Fruit fly (Drosophila melanogaster) whole organism, embryonic: ENCODE data around the gene CG11350.

Source experiments
- Bdp1 ChIP-seq: fragments of 200-800 bp; sonication (Bioruptor generic); optimal IDR thresholded peaks from 3 replicates; lab custom pipeline; 2016; ENCODE audit warnings: missing biosample characterization, missing genetic modification characterization
- BtbVII ChIP-seq: fragments of 200-800 bp; sonication (Bioruptor generic); optimal IDR thresholded peaks from 3 replicates; lab custom pipeline; 2017; ENCODE audit warnings: missing biosample characterization, mild to moderate bottlenecking, missing genetic modification characterization
- C15 ChIP-seq: fragments of 200-800 bp; sonication (Bioruptor generic); IDR thresholded peaks from 3 replicates; pipeline ENCODE4 v1.3.6; 2022; ENCODE audit warnings: missing biosample characterization, missing genetic modification characterization
- CG10147 ChIP-seq: fragments of 200-800 bp; sonication (Bioruptor generic); optimal IDR thresholded peaks from 2 replicates; lab custom pipeline; 2019; ENCODE audit warnings: missing biosample characterization, mild to moderate bottlenecking, missing genetic modification characterization, moderate library complexity
- CG1024 ChIP-seq: fragments of 200-800 bp; sonication (Bioruptor generic); IDR thresholded peaks from 2 replicates; pipeline ENCODE4 v1.3.6; 2022; ENCODE audit warnings: missing biosample characterization, missing genetic modification characterization
- CG11696 ChIP-seq: fragments of 200-800 bp; sonication (Bioruptor generic); IDR thresholded peaks from 2 replicates; pipeline ENCODE4 v1.3.6; 2022; ENCODE audit warnings: missing biosample characterization, missing genetic modification characterization
- CG14710 ChIP-seq: fragments of 200-800 bp; sonication (Bioruptor generic); optimal IDR thresholded peaks from 3 replicates; lab custom pipeline; 2019; ENCODE audit warnings: missing biosample characterization, mild to moderate bottlenecking, missing genetic modification characterization, moderate library complexity
- CG14965 ChIP-seq: fragments of 200-800 bp; sonication (Bioruptor generic); optimal IDR thresholded peaks from 2 replicates; lab custom pipeline; 2016; ENCODE audit warnings: missing biosample characterization, missing genetic modification characterization, borderline replicate concordance
- CG15073 ChIP-seq: fragments of 200-800 bp; sonication (Bioruptor generic); optimal IDR thresholded peaks from 2 replicates; lab custom pipeline; 2016; ENCODE audit warnings: missing biosample characterization, missing genetic modification characterization
- CG15479 ChIP-seq: fragments of 200-800 bp; sonication (Bioruptor generic); optimal IDR thresholded peaks from 3 replicates; lab custom pipeline; 2019; ENCODE audit warnings: missing biosample characterization, mild to moderate bottlenecking, missing genetic modification characterization, moderate library complexity
- CG32767 ChIP-seq: fragments of 200-800 bp; sonication (Bioruptor generic); IDR thresholded peaks from 2 replicates; pipeline ENCODE4 v1.3.6; 2022; ENCODE audit warnings: missing biosample characterization, missing genetic modification characterization
- CG3407 ChIP-seq: fragments of 200-800 bp; sonication (Bioruptor generic); optimal IDR thresholded peaks from 2 replicates; lab custom pipeline; 2018; ENCODE audit warnings: missing biosample characterization, mild to moderate bottlenecking, missing genetic modification characterization
- CG3838 ChIP-seq: fragments of 200-800 bp; sonication (Bioruptor generic); optimal IDR thresholded peaks from 3 replicates; lab custom pipeline; 2016; ENCODE audit warnings: missing biosample characterization, missing genetic modification characterization
- CG43689 ChIP-seq: fragments of 200-800 bp; sonication (Bioruptor generic); IDR thresholded peaks from 2 replicates; pipeline ENCODE4 v1.3.6; 2022; ENCODE audit warnings: missing biosample characterization, missing genetic modification characterization
- CG4424 ChIP-seq: fragments of 200-800 bp; sonication (Bioruptor generic); optimal IDR thresholded peaks from 3 replicates; lab custom pipeline; 2016; ENCODE audit warnings: missing biosample characterization, missing genetic modification characterization
- CG7786 ChIP-seq: fragments of 200-800 bp; sonication (Bioruptor generic); optimal IDR thresholded peaks from 2 replicates; lab custom pipeline; 2016; ENCODE audit warnings: missing biosample characterization, missing genetic modification characterization
- CG8765 ChIP-seq: fragments of 200-800 bp; sonication (Bioruptor generic); IDR thresholded peaks from 2 replicates; pipeline ENCODE4 v1.3.6; 2022; ENCODE audit warnings: missing biosample characterization, missing genetic modification characterization
- CG9727 ChIP-seq: fragments of 200-800 bp; sonication (Bioruptor generic); optimal IDR thresholded peaks from 3 replicates; lab custom pipeline; 2017; ENCODE audit warnings: missing biosample characterization, mild to moderate bottlenecking, missing genetic modification characterization
- CG9932 ChIP-seq: fragments of 200-800 bp; sonication (Bioruptor generic); IDR thresholded peaks from 2 replicates; pipeline ENCODE4 v1.3.6; 2022; ENCODE audit warnings: missing biosample characterization, missing genetic modification characterization
- CTCF ChIP-seq: fragments of 200-800 bp; sonication (Bioruptor generic); optimal IDR thresholded peaks from 2 replicates; lab custom pipeline; 2017; ENCODE audit warnings: missing biosample characterization, mild to moderate bottlenecking, missing genetic modification characterization, moderate library complexity
- D19A ChIP-seq: fragments of 200-800 bp; optimal IDR thresholded peaks from 3 replicates; lab custom pipeline; 2019; ENCODE audit warnings: missing biosample characterization, mild to moderate bottlenecking, missing genetic modification characterization, moderate library complexity
- Dad ChIP-seq: fragments of 200-800 bp; sonication (Bioruptor generic); optimal IDR thresholded peaks from 3 replicates; lab custom pipeline; 2016; ENCODE audit warnings: missing biosample characterization, missing genetic modification characterization
- Dbx ChIP-seq: fragments of 200-800 bp; sonication (Bioruptor generic); IDR thresholded peaks from 3 replicates; pipeline ENCODE4 v1.3.6; 2022; ENCODE audit warnings: missing biosample characterization, missing genetic modification characterization
- E2f2 ChIP-seq: fragments of 200-800 bp; sonication (Bioruptor generic); IDR thresholded peaks from 2 replicates; pipeline ENCODE4 v1.3.6; 2022; ENCODE audit warnings: missing biosample characterization, missing genetic modification characterization
- ERR ChIP-seq: fragments of 200-800 bp; sonication (Bioruptor generic); optimal IDR thresholded peaks from 2 replicates; lab custom pipeline; 2016; ENCODE audit warnings: missing biosample characterization, missing genetic modification characterization
- Eip74EF ChIP-seq, 2 experiments: fragments of 200-800 bp in 1 of 2; fragments of >200 bp in 1 of 2; sonication (Bioruptor generic) in 1 of 2; optimal IDR thresholded peaks; 2 replicates each; lab custom pipeline; 2017 to 2019; ENCODE audit warnings: missing biosample characterization in 2 of 2, missing genetic modification characterization in 2 of 2, mild to moderate bottlenecking in 1 of 2, moderate library complexity in 1 of 2
- Fer2 ChIP-seq: fragments of 200-800 bp; sonication (Bioruptor generic); optimal IDR thresholded peaks from 2 replicates; lab custom pipeline; 2018; ENCODE audit warnings: missing biosample characterization, mild to moderate bottlenecking, missing genetic modification characterization, moderate library complexity
- HLH54F ChIP-seq: fragments of 200-800 bp; sonication (Bioruptor generic); optimal IDR thresholded peaks from 3 replicates; lab custom pipeline; 2016; ENCODE audit warnings: missing biosample characterization, missing genetic modification characterization
- Hr51 ChIP-seq, 2 experiments: fragments of 200-800 bp; sonication (Bioruptor generic); optimal IDR thresholded peaks; 2 replicates in 1 of 2; 3 replicates in 1 of 2; lab custom pipeline; 2016 to 2018; ENCODE audit warnings: missing biosample characterization in 2 of 2, missing genetic modification characterization in 2 of 2, mild to moderate bottlenecking in 1 of 2, moderate library complexity in 1 of 2
- Meics ChIP-seq: fragments of 200-800 bp; sonication (Bioruptor generic); optimal IDR thresholded peaks from 2 replicates; lab custom pipeline; 2017; ENCODE audit warnings: missing biosample characterization, mild to moderate bottlenecking, missing genetic modification characterization
- Neu2 ChIP-seq: fragments of 200-800 bp; sonication (Bioruptor generic); optimal IDR thresholded peaks from 3 replicates; lab custom pipeline; 2016; ENCODE audit warnings: missing biosample characterization, missing genetic modification characterization, borderline replicate concordance
- Rfx ChIP-seq: fragments of 200-800 bp; sonication (Bioruptor generic); IDR thresholded peaks from 2 replicates; pipeline ENCODE4 v1.3.6; 2022; ENCODE audit warnings: missing biosample characterization, missing genetic modification characterization
- caup ChIP-seq: fragments of 200-800 bp; sonication (Bioruptor generic); optimal IDR thresholded peaks from 3 replicates; lab custom pipeline; 2017; ENCODE audit warnings: missing biosample characterization, mild to moderate bottlenecking, missing genetic modification characterization, moderate library complexity; ENCODE audit not compliant: severe bottlenecking
- disco-r ChIP-seq: fragments of 200-800 bp; sonication (Bioruptor generic); optimal IDR thresholded peaks from 2 replicates; lab custom pipeline; 2016; ENCODE audit warnings: missing biosample characterization, missing genetic modification characterization
- ewg ChIP-seq: fragments of 200-800 bp; sonication (Bioruptor generic); optimal IDR thresholded peaks from 3 replicates; lab custom pipeline; 2017; ENCODE audit warnings: mild to moderate bottlenecking, missing biosample characterization, missing genetic modification reagents, missing genetic modification characterization
- exex ChIP-seq: fragments of 200-800 bp; sonication (Bioruptor generic); optimal IDR thresholded peaks from 4 replicates; lab custom pipeline; 2018; ENCODE audit warnings: missing biosample characterization, mild to moderate bottlenecking, missing genetic modification characterization, moderate library complexity
- fru ChIP-seq: fragments of >200 bp; optimal IDR thresholded peaks from 2 replicates; lab custom pipeline; 2017
- gcm2 ChIP-seq: fragments of 200-800 bp; sonication (Bioruptor generic); optimal IDR thresholded peaks from 2 replicates; lab custom pipeline; 2016; ENCODE audit warnings: missing biosample characterization, missing genetic modification characterization
- kay ChIP-seq: fragments of 200-800 bp; sonication (Bioruptor generic); optimal IDR thresholded peaks from 2 replicates; lab custom pipeline; 2016; ENCODE audit warnings: missing biosample characterization, missing genetic modification characterization
- kni ChIP-seq: fragments of 200-800 bp; sonication (Bioruptor generic); optimal IDR thresholded peaks from 3 replicates; lab custom pipeline; 2017; ENCODE audit warnings: mild to moderate bottlenecking, missing biosample characterization, missing genetic modification reagents, missing genetic modification characterization
- lab ChIP-seq: fragments of 200-800 bp; sonication (Bioruptor generic); optimal IDR thresholded peaks from 3 replicates; lab custom pipeline; 2017; ENCODE audit warnings: missing biosample characterization, missing genetic modification characterization, mild to moderate bottlenecking, moderate library complexity, missing genetic modification reagents
- luna ChIP-seq: fragments of 200-800 bp; sonication (Bioruptor generic); optimal IDR thresholded peaks from 2 replicates; lab custom pipeline; 2016; ENCODE audit warnings: missing biosample characterization, missing genetic modification characterization
- nerfin-1 ChIP-seq: fragments of 200-800 bp; sonication (Bioruptor generic); optimal IDR thresholded peaks from 3 replicates; lab custom pipeline; 2019; ENCODE audit warnings: missing biosample characterization, mild to moderate bottlenecking, missing genetic modification characterization, moderate library complexity
- pfk ChIP-seq: fragments of 200-800 bp; sonication (Bioruptor generic); optimal IDR thresholded peaks from 2 replicates; lab custom pipeline; 2018; ENCODE audit warnings: missing biosample characterization, mild to moderate bottlenecking, missing genetic modification characterization, moderate library complexity
- ranshi ChIP-seq: fragments of 200-800 bp; sonication (Bioruptor generic); IDR thresholded peaks from 2 replicates; pipeline ENCODE4 v1.3.6; 2022; ENCODE audit warnings: missing biosample characterization, missing genetic modification characterization
- salm ChIP-seq: fragments of 200-800 bp; sonication (Bioruptor generic); optimal IDR thresholded peaks from 2 replicates; lab custom pipeline; 2018; ENCODE audit warnings: missing biosample characterization, mild to moderate bottlenecking, missing genetic modification characterization
- sob ChIP-seq: fragments of 200-800 bp; sonication (Bioruptor generic); IDR thresholded peaks from 2 replicates; pipeline ENCODE4 v1.3.6; 2022; ENCODE audit warnings: missing biosample characterization, missing genetic modification characterization
- sqz ChIP-seq: fragments of 200-800 bp; sonication (Bioruptor generic); optimal IDR thresholded peaks from 3 replicates; lab custom pipeline; 2018; ENCODE audit warnings: missing biosample characterization, mild to moderate bottlenecking, missing genetic modification characterization
- unpg ChIP-seq: fragments of 200-800 bp; sonication (Bioruptor generic); optimal IDR thresholded peaks from 3 replicates; lab custom pipeline; 2018; ENCODE audit warnings: missing biosample characterization, mild to moderate bottlenecking, missing genetic modification characterization, moderate library complexity
- vvl ChIP-seq: fragments of 200-800 bp; sonication (Bioruptor generic); IDR thresholded peaks from 2 replicates; pipeline ENCODE4 v1.3.6; 2022; ENCODE audit warnings: missing biosample characterization, missing genetic modification characterization
- zen2 ChIP-seq: fragments of 200-800 bp; sonication (Bioruptor generic); IDR thresholded peaks from 3 replicates; pipeline ENCODE4 v1.3.6; 2022; ENCODE audit warnings: missing biosample characterization, missing genetic modification characterization; ENCODE audit not compliant: partially characterized antibody

CG11350 gene

dm6 chr3L:4461454-4462045, 21.1 kb upstream of the CG11350 start, which contains the start of gene CG15023 (continued):
- TF ChIP-seq vvl (no peak), HLH54F (GFP tag; lab: Kevin White, UChicago) (no peak), BtbVII (GFP tag; lab: Kevin White, UChicago) (peak; percentile 38), gcm2 (GFP tag; lab: Kevin White, UChicago) (no peak), unpg (GFP tag; lab: Kevin White, UChicago) (peak; percentile 28), Neu2 (GFP tag; lab: Kevin White, UChicago) (no peak), Eip74EF (GFP tag; optimal IDR thresholded peaks at IDR 0.05; lab: Kevin White, UChicago) (no peak), CG3838 (no peak), Hr51 (GFP tag; optimal IDR thresholded peaks at IDR 0.05; lab: Kevin White, UChicago) (peak in 1 of 2 experiments; percentile 48), CG11696 (GFP tag; lab: Robert Waterston, UW) (no peak), CG14965 (GFP tag; lab: Kevin White, UChicago) (no peak), Meics (GFP tag; lab: Kevin White, UChicago) (peak; percentile 42), D19A (tag; lab: Kevin White, UChicago) (no peak), nerfin-1 (tag; lab: Kevin White, UChicago) (no peak), salm (tag; lab: Kevin White, UChicago) (no peak), CG15073 (GFP tag; lab: Kevin White, UChicago) (no peak), E2f2 (GFP tag; lab: Robert Waterston, UW) (0 out of 2 replicates have a peak, but pooled peaks have one; percentile 7), CG8765 (no peak), CG14710 (no peak), CG15479 (no peak), kni (no peak), sqz (GFP tag; lab: Kevin White, UChicago) (no peak), CG9932 (GFP tag; lab: Robert Waterston, UW) (no peak), disco-r (GFP tag; lab: Kevin White, UChicago) (no peak), CTCF (GFP tag; lab: Kevin White, UChicago) (no peak), CG3407 (no peak), pfk (GFP tag; lab: Kevin White, UChicago) (no peak), luna (GFP tag; lab: Kevin White, UChicago) (no peak), Rfx (GFP tag; lab: Robert Waterston, UW) (peak; percentile 43), CG1024 (GFP tag; lab: Robert Waterston, UW) (no peak), ewg (GFP tag; lab: Kevin White, UChicago) (no peak), CG43689 (no peak), ERR (GFP tag; lab: Kevin White, UChicago) (no peak), sob (GFP tag; lab: Robert Waterston, UW) (0 out of 2 replicates have a peak, but pooled peaks have one; percentile 19), exex (tag; lab: Kevin White, UChicago) (no peak), CG4424 (no peak), Dbx (no peak), Fer2 (no peak), Bdp1 (GFP tag; lab: Kevin White, UChicago) (no peak), CG32767 (GFP tag; lab: Robert Waterston, UW) (0 out of 2 replicates have a peak, but pooled peaks have one; percentile 18), kay (GFP tag; lab: Kevin White, UChicago) (no peak), lab (GFP tag; lab: Kevin White, UChicago) (peak; percentile 47), C15 (GFP tag; lab: Robert Waterston, UW) (no peak), caup (GFP tag; lab: Kevin White, UChicago) (no peak), Dad (GFP tag; lab: Kevin White, UChicago) (no peak), fru (lab: Kevin White, UChicago) (no peak), CG10147 (GFP tag; lab: Kevin White, UChicago) (no peak), CG7786 (GFP tag; lab: Kevin White, UChicago) (no peak), CG9727 (no peak), zen2 (no peak), ranshi (GFP tag; lab: Robert Waterston, UW) (peak; percentile 23; the same call in 1 of the 2 replicates)
